Fruit fly (Drosophila melanogaster): ENCODE results near the gene lilli.

lilli gene

dm6 chr2L:2942639-2943038 lies 56.9 kb downstream of the lilli start:
- TF ChIP-seq EcR (GFP tag; optimal IDR thresholded peaks at IDR 0.05) (no peak), CG8478 (optimal IDR thresholded peaks at IDR 0.05) (no peak)

dm6 chr2L:2944509-2944908 lies 58.8 kb downstream of the lilli start:
- TF ChIP-seq EcR (GFP tag; optimal IDR thresholded peaks at IDR 0.05) (no peak), Dll (optimal IDR thresholded peaks at IDR 0.05) (no peak), pan (optimal IDR thresholded peaks at IDR 0.05) (no peak), usp (GFP tag; optimal IDR thresholded peaks at IDR 0.05) (no peak), CG8478 (optimal IDR thresholded peaks at IDR 0.05) (no peak)

dm6 chr2L:2945438-2946220 lies 59.9 kb downstream of the lilli start:
- TF ChIP-seq pan (optimal IDR thresholded peaks at IDR 0.05), result no peak
- no peak for TF ChIP-seq EcR (GFP tag; optimal IDR thresholded peaks at IDR 0.05)
- no peak for TF ChIP-seq psq (optimal IDR thresholded peaks at IDR 0.05)
- no peak for TF ChIP-seq CG8478 (optimal IDR thresholded peaks at IDR 0.05)
- no peak for TF ChIP-seq usp (GFP tag; optimal IDR thresholded peaks at IDR 0.05)
- no peak for TF ChIP-seq Dll (optimal IDR thresholded peaks at IDR 0.05)

- TF ChIP-seq Dll (optimal IDR thresholded peaks at IDR 0.05), result no peak
- no peak for TF ChIP-seq CG8478 (optimal IDR thresholded peaks at IDR 0.05)
- no peak for TF ChIP-seq EcR (GFP tag; optimal IDR thresholded peaks at IDR 0.05)
- no peak for TF ChIP-seq psq (optimal IDR thresholded peaks at IDR 0.05)
- TF ChIP-seq usp (GFP tag; optimal IDR thresholded peaks at IDR 0.05), result no peak
- TF ChIP-seq pan (optimal IDR thresholded peaks at IDR 0.05), result no peak
These were observed 68.7 kb downstream of the lilli start, which contains the start of gene Rbp9 for dm6 chr2L:2954472-2954871. Gene Rbp9, plus strand, starts transcription at chr2L:2954762.

- TF ChIP-seq CG8478 (optimal IDR thresholded peaks at IDR 0.05), result peak; percentile 6
- TF ChIP-seq Dll (optimal IDR thresholded peaks at IDR 0.05), result peak; percentile 46
- peak in 1 of 2 experiments; percentile 90 for TF ChIP-seq EcR (GFP tag; optimal IDR thresholded peaks at IDR 0.05)
- no peak for TF ChIP-seq usp (GFP tag; optimal IDR thresholded peaks at IDR 0.05)
- no peak for TF ChIP-seq psq (optimal IDR thresholded peaks at IDR 0.05)
These were observed 69.9 kb downstream of the lilli start for dm6 chr2L:2955659-2956058.

dm6 chr2L:2956358-2956757 lies 70.6 kb downstream of the lilli start:
- TF ChIP-seq usp (GFP tag; optimal IDR thresholded peaks at IDR 0.05) (no peak), CG8478 (optimal IDR thresholded peaks at IDR 0.05) (no peak), pan (optimal IDR thresholded peaks at IDR 0.05) (no peak), EcR (GFP tag; optimal IDR thresholded peaks at IDR 0.05) (no peak), Dll (optimal IDR thresholded peaks at IDR 0.05) (no peak), psq (optimal IDR thresholded peaks at IDR 0.05) (no peak)

dm6 chr2L:2956992-2957391 lies 71.3 kb downstream of the lilli start:
- TF ChIP-seq CG8478 (optimal IDR thresholded peaks at IDR 0.05), result no peak
- TF ChIP-seq psq (optimal IDR thresholded peaks at IDR 0.05), result no peak

dm6 chr2L:2957547-2958174 lies 71.9 kb downstream of the lilli start:
- TF ChIP-seq Dll (optimal IDR thresholded peaks at IDR 0.05) (no peak), usp (GFP tag; optimal IDR thresholded peaks at IDR 0.05) (no peak), psq (optimal IDR thresholded peaks at IDR 0.05) (no peak), EcR (GFP tag; optimal IDR thresholded peaks at IDR 0.05) (no peak), pan (optimal IDR thresholded peaks at IDR 0.05) (no peak), CG8478 (optimal IDR thresholded peaks at IDR 0.05) (no peak)

- TF ChIP-seq CG8478 (optimal IDR thresholded peaks at IDR 0.05), result no peak
- TF ChIP-seq Dll (optimal IDR thresholded peaks at IDR 0.05), result no peak
- TF ChIP-seq psq (optimal IDR thresholded peaks at IDR 0.05), result no peak
- TF ChIP-seq pan (optimal IDR thresholded peaks at IDR 0.05), result no peak
- no peak for TF ChIP-seq usp (GFP tag; optimal IDR thresholded peaks at IDR 0.05)
- no peak for TF ChIP-seq EcR (GFP tag; optimal IDR thresholded peaks at IDR 0.05)
These were observed 73.1 kb downstream of the lilli start for dm6 chr2L:2958858-2959257.

dm6 chr2L:2966917-2967316 lies 81.2 kb downstream of the lilli start:
- no peak for TF ChIP-seq EcR (GFP tag; optimal IDR thresholded peaks at IDR 0.05)
- TF ChIP-seq psq (optimal IDR thresholded peaks at IDR 0.05), result no peak
- TF ChIP-seq CG8478 (optimal IDR thresholded peaks at IDR 0.05), result no peak
- no peak for TF ChIP-seq Dll (optimal IDR thresholded peaks at IDR 0.05)
- no peak for TF ChIP-seq pan (optimal IDR thresholded peaks at IDR 0.05)
- no peak for TF ChIP-seq usp (GFP tag; optimal IDR thresholded peaks at IDR 0.05)

- no peak for TF ChIP-seq EcR (GFP tag; optimal IDR thresholded peaks at IDR 0.05)
- TF ChIP-seq Dll (optimal IDR thresholded peaks at IDR 0.05), result no peak
- no peak for TF ChIP-seq usp (GFP tag; optimal IDR thresholded peaks at IDR 0.05)
- TF ChIP-seq CG8478 (optimal IDR thresholded peaks at IDR 0.05), result no peak
These were observed 83.7 kb downstream of the lilli start, which contains the start of gene Ts for dm6 chr2L:2969438-2969837. Gene Ts, minus strand, starts transcription at chr2L:2969638.

- TF ChIP-seq pan (optimal IDR thresholded peaks at IDR 0.05) (no peak), Dll (optimal IDR thresholded peaks at IDR 0.05) (no peak), EcR (GFP tag; optimal IDR thresholded peaks at IDR 0.05) (no peak), usp (GFP tag; optimal IDR thresholded peaks at IDR 0.05) (no peak), CG8478 (optimal IDR thresholded peaks at IDR 0.05) (no peak), psq (optimal IDR thresholded peaks at IDR 0.05) (no peak)
These were observed 86.8 kb downstream of the lilli start, which contains the start of the genes Rrp1 and gammaTub23C for dm6 chr2L:2972439-2972936. Gene Rrp1, minus strand, starts transcription at chr2L:2972508. Gene gammaTub23C, plus strand, starts transcription at chr2L:2972891.
